Worm (Caenorhabditis elegans) whole organism, dauer: ENCODE measurements around the gene F37A4.6.

Experiments
- unc-62 ChIP-seq: sonication (generic microtip); optimal IDR thresholded peaks from 2 replicates; lab custom pipeline; 2017; ENCODE audit warnings: missing biosample characterization, missing genetic modification reagents, missing genetic modification characterization

Gene F37A4.6

ce11 chrIII:6705515-6705914 lies at the start of gene F37A4.6:
Gene F37A4.6, plus strand, starts transcription at chrIII:6705815.
- no peak for TF ChIP-seq unc-62 (GFP tag; lab: Kevin White, UChicago)

DNA sequence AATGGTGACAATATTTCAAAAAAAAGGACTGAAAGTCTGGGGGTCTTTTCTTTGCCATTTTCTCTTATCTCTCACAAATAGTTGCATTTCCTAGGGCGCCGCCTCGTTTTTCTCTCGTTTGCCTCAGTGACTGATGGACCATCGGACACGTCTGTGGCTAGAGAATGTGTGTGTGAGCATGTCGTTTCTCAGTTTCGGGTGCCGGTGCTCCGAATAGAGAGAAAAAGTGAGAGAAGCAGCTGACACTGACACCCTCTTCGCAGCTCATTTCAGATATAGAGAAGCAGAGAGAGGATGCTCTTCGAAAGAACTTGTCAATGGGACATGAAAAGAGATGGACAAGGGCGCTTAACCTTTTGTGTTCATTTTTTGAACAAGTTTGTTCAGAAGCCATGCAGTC lies 49.8 kb upstream of the F37A4.6 start:
- TF ChIP-seq unc-62 (GFP tag; lab: Kevin White, UChicago), result no peak

- TF ChIP-seq unc-62 (GFP tag; lab: Kevin White, UChicago), result no peak
Measured at ce11 chrIII:6670737-6671242, 34.8 kb upstream of the F37A4.6 start.

DNA sequence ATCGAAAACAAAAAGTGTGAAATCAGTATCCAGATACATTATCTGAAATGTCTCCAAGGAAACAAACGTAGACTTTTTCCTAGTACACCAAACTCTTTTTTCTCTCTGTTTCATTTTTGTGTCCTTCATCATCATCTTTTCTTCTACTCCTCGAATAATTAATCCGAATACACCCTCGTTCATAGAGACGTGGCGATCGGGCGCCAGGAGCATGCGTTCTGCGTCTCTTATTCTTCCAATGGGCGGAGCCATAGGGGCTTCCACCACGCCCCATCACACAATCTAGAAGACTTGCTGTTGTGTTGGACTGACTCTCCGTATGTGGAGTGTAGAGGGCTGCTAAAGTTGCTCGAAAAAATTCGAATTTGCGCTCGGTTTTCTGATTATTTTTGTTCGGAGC lies 30.2 kb upstream of the F37A4.6 start, which contains the start of gene rbf-1:
Gene rbf-1, plus strand, starts transcription at position 301 of the 400 bp plus-strand sequence.
- no peak for TF ChIP-seq unc-62 (GFP tag; lab: Kevin White, UChicago)

ce11 chrIII:6677304-6677703 lies 28.3 kb upstream of the F37A4.6 start:
- TF ChIP-seq unc-62 (GFP tag; lab: Kevin White, UChicago), result no peak

ce11 chrIII:6679323-6679722 lies 26.3 kb upstream of the F37A4.6 start:
- no peak for TF ChIP-seq unc-62 (GFP tag; lab: Kevin White, UChicago)

DNA sequence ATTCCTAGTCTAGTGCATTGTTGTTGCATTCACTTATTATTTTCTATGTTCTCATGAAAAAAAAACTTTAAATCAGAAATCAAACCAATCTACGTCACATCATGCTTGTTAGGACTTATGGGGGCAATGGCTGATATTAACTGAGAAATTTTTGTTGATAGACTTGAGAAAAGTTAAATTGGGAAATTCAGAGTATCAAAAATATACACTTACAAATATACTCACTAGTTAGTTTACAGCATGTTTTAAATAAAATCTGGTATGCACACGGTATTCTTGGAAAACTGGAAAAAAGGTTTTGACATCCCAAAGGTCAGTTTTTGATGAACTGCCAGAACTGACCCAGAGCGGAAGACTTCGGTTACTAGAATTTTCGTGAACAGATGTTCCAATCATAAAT lies 24.7 kb upstream of the F37A4.6 start:
- TF ChIP-seq unc-62 (GFP tag; lab: Kevin White, UChicago), result no peak

- TF ChIP-seq unc-62 (GFP tag; lab: Kevin White, UChicago), result no peak
Measured at ce11 chrIII:6681790-6682189, 23.8 kb upstream of the F37A4.6 start.

DNA sequence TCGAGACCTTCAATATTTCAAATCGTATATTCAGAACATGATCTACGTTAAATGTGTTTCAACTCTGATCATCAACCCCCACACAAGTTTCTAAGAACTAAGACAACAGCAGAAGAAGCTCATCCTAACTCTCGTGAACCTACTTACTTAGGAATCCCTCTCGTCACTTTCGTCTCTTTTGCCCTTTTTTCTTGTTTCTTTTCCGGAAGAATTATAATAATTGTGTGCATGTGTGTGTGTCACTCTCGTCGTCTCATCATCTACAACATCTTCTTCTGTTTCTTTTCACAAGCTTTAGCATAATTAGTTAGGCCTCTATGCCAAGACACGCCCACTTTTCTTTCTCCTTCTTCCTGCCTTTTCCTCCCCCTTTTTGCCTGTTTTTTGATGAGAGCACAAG lies 15.1 kb upstream of the F37A4.6 start:
- TF ChIP-seq unc-62 (GFP tag; lab: Kevin White, UChicago), result no peak

- no peak for TF ChIP-seq unc-62 (GFP tag; lab: Kevin White, UChicago)
Measured at ce11 chrIII:6693285-6693684, 12.3 kb upstream of the F37A4.6 start.

ce11 chrIII:6695189-6695588 lies 10.4 kb upstream of the F37A4.6 start:
- no peak for TF ChIP-seq unc-62 (GFP tag; lab: Kevin White, UChicago)

DNA sequence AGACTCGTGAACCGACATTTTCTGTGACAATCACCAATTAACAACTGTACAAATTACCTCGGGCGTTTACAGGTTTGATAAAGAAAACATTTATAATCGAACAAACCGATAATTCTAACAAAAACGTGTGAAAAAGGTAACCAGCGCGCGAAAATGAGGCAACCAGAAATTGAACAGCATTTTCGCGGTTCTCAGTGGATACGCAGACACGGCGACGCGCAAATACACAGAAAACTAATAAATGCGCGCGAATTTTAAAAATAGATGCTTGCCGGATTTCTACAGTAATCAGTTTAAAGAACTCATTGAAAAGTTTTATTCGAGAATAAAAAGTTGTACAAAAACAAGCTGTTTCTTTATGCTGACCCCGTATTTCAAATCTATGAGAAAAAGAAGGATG lies 4.4 kb downstream of the F37A4.6 start, which contains the start of gene isw-1:
Gene isw-1, minus strand, starts transcription at position 118 of the 400 bp plus-strand sequence.
- no peak for TF ChIP-seq unc-62 (GFP tag; lab: Kevin White, UChicago)

ce11 chrIII:6711590-6711989 lies 6.0 kb downstream of the F37A4.6 start, which contains the start of gene F37A4.5:
Gene F37A4.5, plus strand, starts transcription at chrIII:6711890.
- no peak for TF ChIP-seq unc-62 (GFP tag; lab: Kevin White, UChicago)

ce11 chrIII:6713266-6713665 lies 7.7 kb downstream of the F37A4.6 start, which contains the start of gene F37A4.4:
Gene F37A4.4, plus strand, starts transcription at chrIII:6713566.
- TF ChIP-seq unc-62 (GFP tag; lab: Kevin White, UChicago), result no peak

ce11 chrIII:6718270-6718669 lies 12.7 kb downstream of the F37A4.6 start, which contains the start of gene F37A4.3:
Gene F37A4.3, plus strand, starts transcription at chrIII:6718570.
- TF ChIP-seq unc-62 (GFP tag; lab: Kevin White, UChicago), result no peak

DNA sequence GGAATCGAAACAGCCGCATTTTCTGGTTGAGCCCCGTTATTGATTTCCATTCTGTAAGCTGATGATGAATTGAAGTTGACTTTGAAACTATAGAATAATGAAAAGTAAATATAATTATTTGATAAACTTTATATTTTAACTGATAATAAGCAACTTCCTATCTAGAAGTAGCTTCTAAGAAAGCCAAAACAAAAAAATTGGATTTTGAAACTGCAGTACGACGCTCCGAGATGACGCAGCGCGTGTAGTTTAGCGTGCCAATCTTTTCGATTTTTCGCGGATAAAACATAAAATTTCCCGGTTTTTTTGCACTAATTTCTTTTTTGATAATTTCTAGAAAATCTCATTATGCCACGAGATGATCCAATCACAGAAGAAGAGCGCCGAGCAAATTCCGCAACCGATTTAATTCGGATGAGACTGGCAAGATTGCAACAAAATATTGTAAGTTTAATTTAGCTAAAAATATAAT lies 16.6 kb downstream of the F37A4.6 start, which contains the start of the genes bath-41 and F37A4.2:
Gene bath-41, minus strand, starts transcription at position 51 of the 472 bp plus-strand sequence.
Gene F37A4.2, plus strand, starts transcription at position 247 of the 472 bp plus-strand sequence.
- TF ChIP-seq unc-62 (GFP tag; lab: Kevin White, UChicago), result no peak

ce11 chrIII:6723089-6723488 lies 17.5 kb downstream of the F37A4.6 start, which contains the start of gene F37A4.1:
Gene F37A4.1, plus strand, starts transcription at chrIII:6723389.
- no peak for TF ChIP-seq unc-62 (GFP tag; lab: Kevin White, UChicago)
